Fruit fly (Drosophila melanogaster) whole organism, embryonic: ENCODE results near the gene CG42728.

Experiments used
- Ada2b ChIP-seq: fragments of 200-800 bp; sonication (Bioruptor generic); IDR thresholded peaks from 2 replicates; pipeline ENCODE4 v1.3.6; 2022; ENCODE audit warnings: missing biosample characterization, missing genetic modification characterization
- Atf3 ChIP-seq: fragments of 200-800 bp; sonication (Bioruptor generic); optimal IDR thresholded peaks from 3 replicates; lab custom pipeline; 2016; ENCODE audit warnings: missing biosample characterization, missing genetic modification characterization
- Blimp-1 ChIP-seq: fragments of 200-800 bp; sonication (Bioruptor generic); optimal IDR thresholded peaks from 3 replicates; lab custom pipeline; 2018; ENCODE audit warnings: missing biosample characterization, missing genetic modification characterization, mild to moderate bottlenecking, moderate library complexity, missing genetic modification reagents
- CG10267 ChIP-seq: fragments of 200-800 bp; sonication (Bioruptor generic); optimal IDR thresholded peaks from 2 replicates; lab custom pipeline; 2018; ENCODE audit warnings: missing biosample characterization, mild to moderate bottlenecking, missing genetic modification characterization, moderate library complexity
- CG11504 ChIP-seq: fragments of 200-800 bp; sonication (Bioruptor generic); optimal IDR thresholded peaks from 3 replicates; lab custom pipeline; 2019; ENCODE audit warnings: missing biosample characterization, mild to moderate bottlenecking, missing genetic modification characterization, moderate library complexity
- CG12942 ChIP-seq: fragments of 200-800 bp; sonication (Bioruptor generic); optimal IDR thresholded peaks from 3 replicates; lab custom pipeline; 2016; ENCODE audit warnings: missing biosample characterization, missing genetic modification characterization
- CG13123 ChIP-seq: fragments of 200-800 bp; sonication (Bioruptor generic); optimal IDR thresholded peaks from 2 replicates; lab custom pipeline; 2016; ENCODE audit warnings: missing biosample characterization, missing genetic modification characterization
- CG13894 ChIP-seq: fragments of 200-800 bp; sonication (Bioruptor generic); optimal IDR thresholded peaks from 3 replicates; lab custom pipeline; 2018; ENCODE audit warnings: missing biosample characterization, mild to moderate bottlenecking, missing genetic modification characterization, moderate library complexity
- CG14050 ChIP-seq: fragments of 200-800 bp; sonication (Bioruptor generic); IDR thresholded peaks from 3 replicates; pipeline ENCODE4 v1.3.6; 2022; ENCODE audit warnings: missing biosample characterization, missing genetic modification characterization
- CG16779 ChIP-seq: fragments of 200-800 bp; sonication (Bioruptor generic); IDR thresholded peaks from 2 replicates; pipeline ENCODE4 v1.3.6; 2022; ENCODE audit warnings: missing biosample characterization, missing genetic modification characterization
- CG17568 ChIP-seq: fragments of 200-800 bp; sonication (Bioruptor generic); optimal IDR thresholded peaks from 2 replicates; lab custom pipeline; 2018; ENCODE audit warnings: missing biosample characterization, mild to moderate bottlenecking, missing genetic modification characterization, moderate library complexity
- CG2120 ChIP-seq: fragments of 200-800 bp; sonication (Bioruptor generic); optimal IDR thresholded peaks from 3 replicates; lab custom pipeline; 2016; ENCODE audit warnings: missing biosample characterization, missing genetic modification characterization
- CG2712 ChIP-seq: fragments of 200-800 bp; optimal IDR thresholded peaks from 3 replicates; lab custom pipeline; 2019; ENCODE audit warnings: missing biosample characterization, mild to moderate bottlenecking, missing genetic modification characterization, moderate library complexity
- CG3847 ChIP-seq: fragments of 200-800 bp; sonication (Bioruptor generic); IDR thresholded peaks from 2 replicates; pipeline ENCODE4 v1.3.6; 2022; ENCODE audit warnings: missing biosample characterization, missing genetic modification characterization
- CG4360 ChIP-seq: fragments of 200-800 bp; sonication (Bioruptor generic); IDR thresholded peaks from 2 replicates; pipeline ENCODE4 v1.3.6; 2022; ENCODE audit warnings: missing biosample characterization, missing genetic modification characterization
- CG5245 ChIP-seq: fragments of 200-800 bp; sonication (Bioruptor generic); optimal IDR thresholded peaks from 3 replicates; lab custom pipeline; 2016; ENCODE audit warnings: missing biosample characterization, missing genetic modification characterization
- CG8359 ChIP-seq: fragments of 200-800 bp; sonication (Bioruptor generic); optimal IDR thresholded peaks from 2 replicates; lab custom pipeline; 2017; ENCODE audit warnings: missing biosample characterization, mild to moderate bottlenecking, missing genetic modification characterization, borderline replicate concordance
- CrebB ChIP-seq: fragments of 200-800 bp; sonication (Bioruptor generic); optimal IDR thresholded peaks from 3 replicates; lab custom pipeline; 2018; ENCODE audit warnings: missing biosample characterization, mild to moderate bottlenecking, missing genetic modification characterization
- Eip74EF ChIP-seq, 2 experiments: fragments of 200-800 bp in 1 of 2; fragments of >200 bp in 1 of 2; sonication (Bioruptor generic) in 1 of 2; optimal IDR thresholded peaks; 2 replicates each; lab custom pipeline; 2017 to 2019; ENCODE audit warnings: missing biosample characterization in 2 of 2, missing genetic modification characterization in 2 of 2, mild to moderate bottlenecking in 1 of 2, moderate library complexity in 1 of 2
- HLHmδ ChIP-seq: fragments of 200-800 bp; sonication (Bioruptor generic); optimal IDR thresholded peaks from 2 replicates; lab custom pipeline; 2018; ENCODE audit warnings: missing biosample characterization, mild to moderate bottlenecking, missing genetic modification characterization, moderate library complexity
- HmgZ ChIP-seq: fragments of 200-800 bp; sonication (Bioruptor generic); optimal IDR thresholded peaks from 2 replicates; lab custom pipeline; 2018; ENCODE audit warnings: missing biosample characterization, mild to moderate bottlenecking, missing genetic modification characterization
- MTF-1 ChIP-seq: fragments of 200-800 bp; sonication (Bioruptor generic); optimal IDR thresholded peaks from 2 replicates; lab custom pipeline; 2018; ENCODE audit warnings: missing biosample characterization, mild to moderate bottlenecking, missing genetic modification characterization, borderline replicate concordance
- NC2β ChIP-seq: fragments of 200-800 bp; sonication (Bioruptor generic); optimal IDR thresholded peaks from 2 replicates; lab custom pipeline; 2016; ENCODE audit warnings: missing biosample characterization, missing genetic modification characterization
- Optix ChIP-seq: fragments of 200-800 bp; sonication (Bioruptor generic); IDR thresholded peaks from 3 replicates; pipeline ENCODE4 v1.3.6; 2022; ENCODE audit warnings: missing biosample characterization, missing genetic modification characterization
- Pdp1 ChIP-seq, 2 experiments: fragments of 200-800 bp; sonication (Bioruptor generic); optimal IDR thresholded peaks; 3 replicates each; lab custom pipeline; 2016; ENCODE audit warnings: missing biosample characterization in 2 of 2, missing genetic modification characterization in 2 of 2, mild to moderate bottlenecking in 1 of 2, moderate library complexity in 1 of 2
- Rfx ChIP-seq: fragments of 200-800 bp; sonication (Bioruptor generic); IDR thresholded peaks from 2 replicates; pipeline ENCODE4 v1.3.6; 2022; ENCODE audit warnings: missing biosample characterization, missing genetic modification characterization
- Sry-δ ChIP-seq: fragments of 200-800 bp; sonication (Bioruptor generic); optimal IDR thresholded peaks from 2 replicates; lab custom pipeline; 2016; ENCODE audit warnings: missing biosample characterization, missing genetic modification characterization
- Stat92E ChIP-seq, 3 experiments: fragments of >200 bp in 2 of 3; fragments of 200-800 bp in 1 of 3; sonication (Bioruptor generic) in 1 of 3; optimal IDR thresholded peaks; 2 replicates each; lab custom pipeline; 2017 to 2019; ENCODE audit warnings: missing biosample characterization in 3 of 3, missing genetic modification characterization in 3 of 3, mild to moderate bottlenecking in 1 of 3, moderate library complexity in 1 of 3
- Tbp ChIP-seq: fragments of >200 bp; optimal IDR thresholded peaks from 2 replicates; lab custom pipeline; 2018; ENCODE audit warnings: missing biosample characterization, missing genetic modification characterization
- ato ChIP-seq: fragments of 200-800 bp; sonication (Bioruptor generic); IDR thresholded peaks from 2 replicates; pipeline ENCODE4 v1.3.6; 2022; ENCODE audit warnings: missing biosample characterization, missing genetic modification characterization; ENCODE audit not compliant: partially characterized antibody
- az2 ChIP-seq: fragments of 200-800 bp; sonication (Bioruptor generic); optimal IDR thresholded peaks from 3 replicates; lab custom pipeline; 2016; ENCODE audit warnings: missing biosample characterization, missing genetic modification characterization
- dati ChIP-seq: fragments of 200-800 bp; sonication (Bioruptor generic); IDR thresholded peaks from 2 replicates; pipeline ENCODE4 v1.3.6; 2022; ENCODE audit warnings: missing biosample characterization, missing genetic modification characterization
- esg ChIP-seq: fragments of 200-800 bp; sonication (Bioruptor generic); conservative IDR thresholded peaks from 2 replicates; pipeline ENCODE4 v1.3.6; 2022; ENCODE audit warnings: missing biosample characterization, missing genetic modification characterization
- ftz-f1 ChIP-seq: fragments of 200-800 bp; sonication (Bioruptor generic); optimal IDR thresholded peaks from 2 replicates; lab custom pipeline; 2016; ENCODE audit warnings: missing biosample characterization, missing genetic modification characterization
- gcm ChIP-seq: fragments of 200-800 bp; sonication (Bioruptor generic); optimal IDR thresholded peaks from 2 replicates; lab custom pipeline; 2019; ENCODE audit warnings: missing biosample characterization, mild to moderate bottlenecking, missing genetic modification characterization, moderate library complexity
- grau ChIP-seq: fragments of 200-800 bp; optimal IDR thresholded peaks from 3 replicates; lab custom pipeline; 2019; ENCODE audit warnings: missing biosample characterization, mild to moderate bottlenecking, missing genetic modification characterization, moderate library complexity
- kah ChIP-seq: fragments of 200-800 bp; sonication (Bioruptor generic); optimal IDR thresholded peaks from 2 replicates; lab custom pipeline; 2018; ENCODE audit warnings: missing biosample characterization, mild to moderate bottlenecking, missing genetic modification characterization
- onecut ChIP-seq: fragments of 200-800 bp; sonication (Bioruptor generic); IDR thresholded peaks from 2 replicates; pipeline ENCODE4 v1.3.6; 2022; ENCODE audit warnings: missing biosample characterization, missing genetic modification characterization
- pho ChIP-seq: fragments of 200-800 bp; sonication (Bioruptor generic); optimal IDR thresholded peaks from 2 replicates; lab custom pipeline; 2016; ENCODE audit warnings: missing biosample characterization, missing genetic modification characterization
- phol ChIP-seq: fragments of 200-800 bp; sonication (Bioruptor generic); optimal IDR thresholded peaks from 3 replicates; lab custom pipeline; 2018; ENCODE audit warnings: missing biosample characterization, mild to moderate bottlenecking, missing genetic modification characterization, moderate library complexity
- pnt ChIP-seq: fragments of 200-800 bp; sonication (Bioruptor generic); optimal IDR thresholded peaks from 3 replicates; lab custom pipeline; 2016; ENCODE audit warnings: missing biosample characterization, missing genetic modification characterization
- pum ChIP-seq: fragments of 200-800 bp; sonication (Bioruptor generic); optimal IDR thresholded peaks from 2 replicates; lab custom pipeline; 2016; ENCODE audit warnings: missing biosample characterization, missing genetic modification characterization
- sc ChIP-seq, 3 experiments: fragments of >200 bp in 2 of 3; fragments of 200-800 bp in 1 of 3; sonication (Bioruptor generic) in 1 of 3; optimal IDR thresholded peaks; 2 replicates in 2 of 3; 3 replicates in 1 of 3; lab custom pipeline; 2017; ENCODE audit warnings: mild to moderate bottlenecking in 1 of 3, missing biosample characterization in 1 of 3, missing genetic modification characterization in 1 of 3, missing genetic modification reagents in 1 of 3
- scrt ChIP-seq: fragments of 200-800 bp; sonication (Bioruptor generic); optimal IDR thresholded peaks from 2 replicates; lab custom pipeline; 2018; ENCODE audit warnings: missing biosample characterization, mild to moderate bottlenecking, missing genetic modification characterization, moderate library complexity
- tin ChIP-seq: fragments of 200-800 bp; sonication (Bioruptor generic); optimal IDR thresholded peaks from 3 replicates; lab custom pipeline; 2016; ENCODE audit warnings: missing biosample characterization, missing genetic modification characterization
- tll ChIP-seq, 2 experiments: fragments of 200-800 bp in 1 of 2; fragments of >200 bp in 1 of 2; sonication (Bioruptor generic) in 1 of 2; optimal IDR thresholded peaks; 2 replicates each; lab custom pipeline; 2017 to 2019; ENCODE audit warnings: missing biosample characterization in 2 of 2, missing genetic modification characterization in 2 of 2, mild to moderate bottlenecking in 1 of 2, moderate library complexity in 1 of 2
- unc-4 ChIP-seq: fragments of 200-800 bp; sonication (Bioruptor generic); IDR thresholded peaks from 2 replicates; pipeline ENCODE4 v1.3.6; 2022; ENCODE audit warnings: missing biosample characterization, missing genetic modification characterization; ENCODE audit not compliant: partially characterized antibody
- wdn ChIP-seq: fragments of 200-800 bp; sonication (Bioruptor generic); IDR thresholded peaks from 2 replicates; pipeline ENCODE4 v1.3.6; 2022; ENCODE audit warnings: missing biosample characterization, missing genetic modification characterization
- zen ChIP-seq: fragments of 200-800 bp; sonication (Bioruptor generic); optimal IDR thresholded peaks from 3 replicates; lab custom pipeline; 2018; ENCODE audit warnings: missing biosample characterization, mild to moderate bottlenecking, missing genetic modification characterization, moderate library complexity
- zfh2 ChIP-seq: fragments of 200-800 bp; sonication (Bioruptor generic); optimal IDR thresholded peaks from 2 replicates; lab custom pipeline; 2016; ENCODE audit warnings: missing biosample characterization, missing genetic modification characterization

Gene CG42728

dm6 chr3L:15514405-15514804, 13.6 kb downstream of the CG42728 start (continued):
- no peak for TF ChIP-seq Blimp-1 (GFP tag; lab: Kevin White, UChicago)
- no peak for TF ChIP-seq Sry-δ (GFP tag; lab: Kevin White, UChicago)
- TF ChIP-seq HLHmδ, result no peak
- TF ChIP-seq CG8359 (GFP tag; lab: Kevin White, UChicago), result no peak
- TF ChIP-seq scrt, result peak; percentile 21
- no peak for TF ChIP-seq onecut (GFP tag; lab: Robert Waterston, UW)
- no peak for TF ChIP-seq tll (GFP tag; optimal IDR thresholded peaks at IDR 0.05; lab: Kevin White, UChicago)
- no peak for TF ChIP-seq Atf3
- TF ChIP-seq Stat92E (GFP tag; optimal IDR thresholded peaks at IDR 0.05; lab: Kevin White, UChicago), result no peak
- TF ChIP-seq CrebB, result no peak
- no peak for TF ChIP-seq Optix (GFP tag; lab: Robert Waterston, UW)
- no peak for TF ChIP-seq sc (optimal IDR thresholded peaks at IDR 0.05; lab: Kevin White, UChicago)
- TF ChIP-seq sc (GFP tag; optimal IDR thresholded peaks at IDR 0.05; lab: Kevin White, UChicago), result no peak
- TF ChIP-seq zen (tag; lab: Kevin White, UChicago), result no peak
- no peak for TF ChIP-seq CG17568 (GFP tag; lab: Kevin White, UChicago)
- TF ChIP-seq tin (GFP tag; lab: Kevin White, UChicago), result no peak
- no peak for TF ChIP-seq grau (tag; lab: Kevin White, UChicago)
- no peak for TF ChIP-seq phol
- TF ChIP-seq NC2β (GFP tag; lab: Kevin White, UChicago), result no peak
- TF ChIP-seq kah, result no peak
- TF ChIP-seq esg (GFP tag; lab: Robert Waterston, UW), result no peak
- TF ChIP-seq ato (GFP tag; lab: Robert Waterston, UW), result no peak
- TF ChIP-seq pnt (GFP tag; lab: Kevin White, UChicago), result no peak
- TF ChIP-seq CG4360, result no peak
- no peak for TF ChIP-seq gcm (GFP tag; lab: Kevin White, UChicago)
- TF ChIP-seq az2, result no peak
- no peak for TF ChIP-seq dati
- TF ChIP-seq ftz-f1 (GFP tag; lab: Kevin White, UChicago), result peak; percentile 86
- no peak for TF ChIP-seq CG11504 (tag; lab: Kevin White, UChicago)
- TF ChIP-seq MTF-1 (GFP tag; lab: Kevin White, UChicago), result peak; percentile 13
- no peak for TF ChIP-seq CG2712 (tag; lab: Kevin White, UChicago)
- no peak for TF ChIP-seq pho (GFP tag; lab: Kevin White, UChicago)
- TF ChIP-seq CG10267 (tag; lab: Kevin White, UChicago), result no peak
- TF ChIP-seq CG14050 (GFP tag; lab: Robert Waterston, UW), result no peak
- no peak for TF ChIP-seq CG5245 (GFP tag; lab: Kevin White, UChicago)
- TF ChIP-seq pum (GFP tag; lab: Kevin White, UChicago), result no peak
- TF ChIP-seq Tbp (GFP tag; lab: Kevin White, UChicago), result no peak
- TF ChIP-seq CG3847, result no peak
- no peak for TF ChIP-seq Ada2b
- TF ChIP-seq Eip74EF (GFP tag; optimal IDR thresholded peaks at IDR 0.05; lab: Kevin White, UChicago), result no peak
- peak; percentile 92 for TF ChIP-seq CG13894 (tag; lab: Kevin White, UChicago)
- TF ChIP-seq CG2120 (GFP tag; lab: Kevin White, UChicago), result no peak
- peak; percentile 9 for TF ChIP-seq HmgZ (tag; lab: Kevin White, UChicago)
- TF ChIP-seq CG13123 (GFP tag; lab: Kevin White, UChicago), result no peak
- no peak for TF ChIP-seq CG12942 (GFP tag; lab: Kevin White, UChicago)
- TF ChIP-seq zfh2 (GFP tag; lab: Kevin White, UChicago), result no peak
- no peak for TF ChIP-seq wdn
- TF ChIP-seq Pdp1 (GFP tag; optimal IDR thresholded peaks at IDR 0.05; lab: Kevin White, UChicago), result no peak
- peak; percentile 40; the same call in 1 of the 2 replicates for TF ChIP-seq unc-4 (GFP tag; lab: Robert Waterston, UW)
- TF ChIP-seq CG16779 (GFP tag; lab: Robert Waterston, UW), result no peak
- no peak for TF ChIP-seq Rfx (GFP tag; lab: Robert Waterston, UW)
